Worm (Caenorhabditis elegans): ENCODE measurements around the gene div-1.

DNA sequence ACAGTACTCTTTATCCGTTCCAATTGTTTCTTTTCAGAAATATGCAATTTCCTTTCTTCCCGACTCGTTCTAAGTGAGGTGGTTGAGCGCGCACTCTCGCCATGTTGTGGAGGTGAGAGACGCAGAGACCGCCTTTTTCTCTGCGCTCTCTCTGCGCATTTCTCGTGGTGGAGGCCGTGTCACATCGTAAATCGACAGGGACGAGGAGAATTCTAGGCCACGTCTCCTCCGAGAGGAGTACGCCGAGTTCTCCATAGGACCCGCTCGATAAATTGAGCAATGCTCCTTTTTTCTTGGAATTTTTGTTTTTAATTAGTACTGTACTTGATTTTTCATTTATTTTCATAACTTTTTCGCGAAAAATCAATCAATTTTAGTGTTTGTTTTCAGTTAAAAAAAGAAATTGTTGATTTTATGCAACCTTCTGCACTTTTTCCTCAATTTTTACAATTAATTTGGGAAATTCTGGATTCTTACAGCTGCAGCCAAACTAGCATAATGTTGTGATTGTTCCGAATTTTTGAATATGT, 22.5 kb upstream of the div-1 start, which contains the start of gene cnk-1:
- TF ChIP-seq ceh-100 (GFP tag; IDR thresholded peaks at IDR 0.05): peak; percentile 93
- peak; percentile 67 for TF ChIP-seq tbp1 (GFP tag; optimal IDR thresholded peaks at IDR 0.05)
- peak; percentile 7 for TF ChIP-seq T07F8.4 (tag; optimal IDR thresholded peaks at IDR 0.05)
- no peak for TF ChIP-seq sdz-38 (tag; optimal IDR thresholded peaks at IDR 0.05)
- peak; percentile 96 for TF ChIP-seq lag-1 (GFP tag; IDR thresholded peaks at IDR 0.05)
- TF ChIP-seq unc-62 (GFP tag; optimal IDR thresholded peaks at IDR 0.05): no peak
- TF ChIP-seq sea-2 (GFP tag; IDR thresholded peaks at IDR 0.05): peak; percentile 92
- TF ChIP-seq hlh-26 (GFP tag; conservative IDR thresholded peaks at IDR 0.05): no peak
- TF ChIP-seq F49E8.2 (tag; optimal IDR thresholded peaks at IDR 0.05; ENCODE audit: insufficient read depth): peak; percentile 85
- TF ChIP-seq ceh-27 (GFP tag; optimal IDR thresholded peaks at IDR 0.05): peak; percentile 89
- no peak for TF ChIP-seq snpc-4 (GFP tag; optimal IDR thresholded peaks at IDR 0.05)
- peak in 2 of 4 experiments; percentile 56 to 76 for TF ChIP-seq snpc-4 (tag; optimal IDR thresholded peaks at IDR 0.05)

All from whole organism, young adult.